Worm (Caenorhabditis elegans) whole organism, early embryonic: ENCODE data around the gene rps-12.

ENCODE experiments used
- ama-1 ChIP-seq: fragments of 150-350 bp; optimal IDR thresholded peaks from 2 replicates; lab custom pipeline; 2014
- ets-7 ChIP-seq: sonication (generic microtip); optimal IDR thresholded peaks from 2 replicates; lab custom pipeline; 2016; ENCODE audit warnings: missing genotype, missing genetic modification characterization, missing compliant biosample characterization
- hmg-4 ChIP-seq: fragments of 200-800 bp; sonication (Bioruptor generic); optimal IDR thresholded peaks from 2 replicates; lab custom pipeline; 2018; ENCODE audit warnings: mild to moderate bottlenecking, missing genetic modification characterization, missing compliant biosample characterization
- pes-1 ChIP-seq: fragments of 200-800 bp; sonication (Bioruptor generic); IDR thresholded peaks from 2 replicates; pipeline ENCODE4 v1.3.6; 2022; ENCODE audit warnings: missing genetic modification reagents, missing genetic modification characterization, missing compliant biosample characterization
- sea-1 ChIP-seq: fragments of 200-800 bp; sonication (Bioruptor generic); conservative IDR thresholded peaks from 2 replicates; pipeline ENCODE4 v1.3.6; 2022; ENCODE audit warnings: missing genetic modification characterization, missing compliant biosample characterization

- TF ChIP-seq ama-1 (no peak), ets-7 (tag; lab: Kevin White, UChicago) (no peak), hmg-4 (peak; percentile 1), sea-1 (GFP tag; lab: Robert Waterston, UW) (no peak), pes-1 (GFP tag; lab: Robert Waterston, UW) (no peak)
Measured at ce11 chrIII:5667952-5668489, 11.1 kb upstream of the rps-12 start.
